Fruit fly (Drosophila melanogaster): Measurements from ENCODE around the gene CG6959.

- TF ChIP-seq kay (GFP tag; ENCODE audit: borderline replicate concordance) (no peak), tj (GFP tag; optimal IDR thresholded peaks at IDR 0.05) (no peak), Clk (GFP tag; optimal IDR thresholded peaks at IDR 0.05) (peak; percentile 9), CG1620 (GFP tag; optimal IDR thresholded peaks at IDR 0.05) (no peak), Hr96 (GFP tag; optimal IDR thresholded peaks at IDR 0.05) (no peak), Crg-1 (GFP tag; optimal IDR thresholded peaks at IDR 0.05) (no peak), CG7045 (GFP tag; optimal IDR thresholded peaks at IDR 0.05) (peak; percentile 79), CG5204 (GFP tag; optimal IDR thresholded peaks at IDR 0.05) (no peak), CG14711 (tag; optimal IDR thresholded peaks at IDR 0.05) (peak; percentile 57)
Observed at dm6 chr3R:11773999-11774397, 95.3 kb downstream of the CG6959 start.
